Worm (Caenorhabditis elegans) whole organism, early embryonic: ENCODE measurements around the gene cdh-3.

ENCODE experiments used
- F13C5.2 ChIP-seq: sonication (generic microtip); optimal IDR thresholded peaks from 2 replicates; lab custom pipeline; 2017; ENCODE audit warnings: mild to moderate bottlenecking, missing genetic modification characterization, inconsistent platforms, missing compliant biosample characterization
- ama-1 ChIP-seq: fragments of 150-350 bp; optimal IDR thresholded peaks from 2 replicates; lab custom pipeline; 2014
- hnd-1 ChIP-seq: sonication (generic microtip); optimal IDR thresholded peaks from 2 replicates; lab custom pipeline; 2016; ENCODE audit warnings: missing genetic modification characterization, missing compliant biosample characterization
- sea-1 ChIP-seq: fragments of 200-800 bp; sonication (Bioruptor generic); conservative IDR thresholded peaks from 2 replicates; pipeline ENCODE4 v1.3.6; 2022; ENCODE audit warnings: missing genetic modification characterization, missing compliant biosample characterization
- tra-4 ChIP-seq: sonication (generic microtip); optimal IDR thresholded peaks from 2 replicates; lab custom pipeline; 2017; ENCODE audit warnings: missing genetic modification characterization, missing compliant biosample characterization

DNA sequence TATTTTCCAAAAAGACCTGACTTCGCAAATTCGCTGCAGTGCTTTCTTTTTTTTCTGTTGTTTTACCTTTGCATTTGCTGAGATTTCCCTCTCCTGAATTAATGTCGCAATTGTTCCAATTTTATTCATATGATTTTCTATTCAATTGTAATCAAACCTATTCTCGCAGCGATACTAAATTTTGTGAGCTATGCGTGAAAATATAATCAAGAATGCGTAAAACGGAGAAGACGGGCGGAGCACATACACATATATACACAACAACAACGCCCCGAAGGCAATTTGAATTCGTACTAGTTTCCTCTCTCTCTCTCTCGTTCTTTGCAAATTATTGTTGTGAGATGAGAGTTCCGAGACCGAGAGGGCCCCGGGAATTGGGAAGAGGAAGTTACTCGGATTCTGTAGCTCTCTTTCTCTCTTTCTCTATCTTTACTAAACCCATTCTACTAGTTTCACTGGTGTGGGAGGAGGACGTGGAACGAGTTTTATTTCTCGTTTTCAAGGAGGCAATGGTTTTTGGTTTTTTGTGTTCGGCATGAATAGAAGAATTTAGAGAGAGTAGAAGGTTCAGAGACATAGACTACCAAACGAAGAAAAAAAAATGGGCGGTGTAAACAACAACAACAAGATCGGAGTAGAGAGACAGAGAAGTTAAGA, 30.7 kb downstream of the cdh-3 start:
- TF ChIP-seq ama-1: no peak
- TF ChIP-seq sea-1: no peak
- no peak for TF ChIP-seq hnd-1 (tag; lab: Kevin White, UChicago)
- no peak for TF ChIP-seq tra-4 (tag; lab: Kevin White, UChicago)
- no peak for TF ChIP-seq F13C5.2
